Fruit fly (Drosophila melanogaster): Measurements from ENCODE around the gene CG4565.

DNA sequence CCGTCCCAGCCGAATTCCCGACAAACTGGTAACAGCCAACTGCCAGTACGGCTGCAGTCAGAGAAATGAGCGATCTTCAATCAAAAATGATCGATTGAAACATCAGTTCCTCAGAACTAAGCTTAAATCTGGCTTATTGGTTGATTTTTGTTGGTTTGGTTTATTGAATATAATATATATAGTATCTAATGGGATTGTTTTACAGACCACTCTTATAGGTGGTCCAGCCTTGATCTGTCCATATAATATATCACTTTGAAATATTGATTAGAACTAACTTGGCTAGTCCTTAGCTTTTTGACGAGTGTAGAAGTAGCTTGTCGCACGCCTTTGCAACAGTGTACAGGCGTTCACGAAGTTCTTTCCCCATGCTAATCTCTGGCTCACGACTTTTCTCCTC, 10.1 kb upstream of the CG4565 start:
- no peak for TF ChIP-seq Myc (optimal IDR thresholded peaks at IDR 0.05)
- TF ChIP-seq Hnf4 (GFP tag; optimal IDR thresholded peaks at IDR 0.05): no peak
- no peak for TF ChIP-seq Abd-B (GFP tag; optimal IDR thresholded peaks at IDR 0.05)
- no peak for TF ChIP-seq usp (GFP tag; optimal IDR thresholded peaks at IDR 0.05)
- peak; percentile 17 for TF ChIP-seq Sp1 (GFP tag; optimal IDR thresholded peaks at IDR 0.05)
- TF ChIP-seq fru (GFP tag; optimal IDR thresholded peaks at IDR 0.05): no peak
- TF ChIP-seq rgr (GFP tag; optimal IDR thresholded peaks at IDR 0.05): no peak
- no peak for TF ChIP-seq Vsx2 (GFP tag; optimal IDR thresholded peaks at IDR 0.05; ENCODE audit: partially characterized antibody)
- peak; percentile 25 for TF ChIP-seq h (GFP tag; optimal IDR thresholded peaks at IDR 0.05)

All from whole organism, wandering third instar larva.